Fruit fly (Drosophila melanogaster) whole organism, embryonic: Measurements from ENCODE around the gene CG5359.

ENCODE experiments used
- Abd-B ChIP-seq: fragments of 200-800 bp; sonication (Bioruptor generic); optimal IDR thresholded peaks from 2 replicates; lab custom pipeline; 2018; ENCODE audit warnings: missing biosample characterization, mild to moderate bottlenecking, missing genetic modification characterization, moderate library complexity
- Antp ChIP-seq: fragments of 200-800 bp; sonication (Bioruptor generic); optimal IDR thresholded peaks from 3 replicates; lab custom pipeline; 2016; ENCODE audit warnings: missing biosample characterization, missing genetic modification characterization
- CG11093 ChIP-seq: fragments of 200-800 bp; sonication (Bioruptor generic); IDR thresholded peaks from 3 replicates; pipeline ENCODE4 v1.3.6; 2022; ENCODE audit warnings: missing biosample characterization, missing genetic modification characterization
- CG11504 ChIP-seq: fragments of 200-800 bp; sonication (Bioruptor generic); optimal IDR thresholded peaks from 3 replicates; lab custom pipeline; 2019; ENCODE audit warnings: missing biosample characterization, mild to moderate bottlenecking, missing genetic modification characterization, moderate library complexity
- CG1233 ChIP-seq: fragments of 200-800 bp; sonication (Bioruptor generic); optimal IDR thresholded peaks from 4 replicates; lab custom pipeline; 2018; ENCODE audit warnings: missing biosample characterization, mild to moderate bottlenecking, missing genetic modification characterization
- CG12659 ChIP-seq: fragments of 200-800 bp; sonication (Bioruptor generic); optimal IDR thresholded peaks from 3 replicates; lab custom pipeline; 2017; ENCODE audit warnings: mild to moderate bottlenecking, missing biosample characterization, missing genetic modification reagents, missing genetic modification characterization
- CG13424 ChIP-seq: fragments of 200-800 bp; sonication (Bioruptor generic); optimal IDR thresholded peaks from 2 replicates; lab custom pipeline; 2019; ENCODE audit warnings: missing biosample characterization, mild to moderate bottlenecking, missing genetic modification characterization, moderate library complexity
- CG15601 ChIP-seq: fragments of 200-800 bp; sonication (Bioruptor generic); optimal IDR thresholded peaks from 3 replicates; lab custom pipeline; 2019; ENCODE audit warnings: missing biosample characterization, mild to moderate bottlenecking, missing genetic modification characterization, moderate library complexity
- CG17328 ChIP-seq: fragments of 200-800 bp; sonication (Bioruptor generic); IDR thresholded peaks from 2 replicates; pipeline ENCODE4 v1.3.6; 2022; ENCODE audit warnings: missing biosample characterization, missing genetic modification characterization
- CG18262 ChIP-seq: fragments of 200-800 bp; optimal IDR thresholded peaks from 3 replicates; lab custom pipeline; 2019; ENCODE audit warnings: missing biosample characterization, mild to moderate bottlenecking, missing genetic modification characterization, moderate library complexity
- CG18476 ChIP-seq: fragments of 200-800 bp; sonication (Bioruptor generic); optimal IDR thresholded peaks from 2 replicates; lab custom pipeline; 2016; ENCODE audit warnings: missing biosample characterization, mild to moderate bottlenecking, missing genetic modification characterization
- CG2129 ChIP-seq: fragments of 200-800 bp; sonication (Bioruptor generic); IDR thresholded peaks from 2 replicates; pipeline ENCODE4 v1.3.6; 2022; ENCODE audit warnings: missing biosample characterization, missing genetic modification characterization; ENCODE audit not compliant: partially characterized antibody
- CG31441 ChIP-seq: fragments of 200-800 bp; sonication (Bioruptor generic); IDR thresholded peaks from 2 replicates; pipeline ENCODE4 v1.3.6; 2022; ENCODE audit warnings: missing biosample characterization, missing genetic modification characterization
- CG4404 ChIP-seq: fragments of 200-800 bp; sonication (Bioruptor generic); IDR thresholded peaks from 2 replicates; pipeline ENCODE4 v1.3.6; 2022; ENCODE audit warnings: missing biosample characterization, missing genetic modification characterization
- CG6791 ChIP-seq: fragments of 200-800 bp; sonication (Bioruptor generic); IDR thresholded peaks from 3 replicates; pipeline ENCODE4 v1.3.6; 2022; ENCODE audit warnings: missing biosample characterization, missing genetic modification characterization; ENCODE audit not compliant: partially characterized antibody
- CG7786 ChIP-seq: fragments of 200-800 bp; sonication (Bioruptor generic); optimal IDR thresholded peaks from 2 replicates; lab custom pipeline; 2016; ENCODE audit warnings: missing biosample characterization, missing genetic modification characterization
- CG8089 ChIP-seq: fragments of 200-800 bp; sonication (Bioruptor generic); optimal IDR thresholded peaks from 3 replicates; lab custom pipeline; 2016; ENCODE audit warnings: missing biosample characterization, missing genetic modification characterization
- CG8944 ChIP-seq: fragments of 200-800 bp; sonication (Bioruptor generic); optimal IDR thresholded peaks from 3 replicates; lab custom pipeline; 2016; ENCODE audit warnings: missing biosample characterization, missing genetic modification characterization
- CG9727 ChIP-seq: fragments of 200-800 bp; sonication (Bioruptor generic); optimal IDR thresholded peaks from 3 replicates; lab custom pipeline; 2017; ENCODE audit warnings: missing biosample characterization, mild to moderate bottlenecking, missing genetic modification characterization
- CHES-1-like ChIP-seq: fragments of 200-800 bp; sonication (Bioruptor generic); optimal IDR thresholded peaks from 2 replicates; lab custom pipeline; 2016; ENCODE audit warnings: missing biosample characterization, missing genetic modification characterization
- CkIIα-i1 ChIP-seq: fragments of 200-800 bp; sonication (Bioruptor generic); IDR thresholded peaks from 2 replicates; pipeline ENCODE4 v1.3.6; 2022; ENCODE audit warnings: missing biosample characterization, missing genetic modification characterization
- Dip3 ChIP-seq: fragments of 200-800 bp; sonication (Bioruptor generic); optimal IDR thresholded peaks from 3 replicates; lab custom pipeline; 2016; ENCODE audit warnings: missing biosample characterization, missing genetic modification characterization
- E2f2 ChIP-seq: fragments of 200-800 bp; sonication (Bioruptor generic); IDR thresholded peaks from 2 replicates; pipeline ENCODE4 v1.3.6; 2022; ENCODE audit warnings: missing biosample characterization, missing genetic modification characterization
- Hmr ChIP-seq: fragments of 200-800 bp; sonication (Bioruptor generic); optimal IDR thresholded peaks from 3 replicates; lab custom pipeline; 2017; ENCODE audit warnings: mild to moderate bottlenecking, missing biosample characterization, missing genetic modification reagents, missing genetic modification characterization
- Hmx ChIP-seq: fragments of 200-800 bp; sonication (Bioruptor generic); optimal IDR thresholded peaks from 2 replicates; lab custom pipeline; 2016; ENCODE audit warnings: missing biosample characterization, missing genetic modification characterization
- Hr51 ChIP-seq, 2 experiments: fragments of 200-800 bp; sonication (Bioruptor generic); optimal IDR thresholded peaks; 2 replicates in 1 of 2; 3 replicates in 1 of 2; lab custom pipeline; 2016 to 2018; ENCODE audit warnings: missing biosample characterization in 2 of 2, missing genetic modification characterization in 2 of 2, mild to moderate bottlenecking in 1 of 2, moderate library complexity in 1 of 2
- Pdp1 ChIP-seq, 2 experiments: fragments of 200-800 bp; sonication (Bioruptor generic); optimal IDR thresholded peaks; 3 replicates each; lab custom pipeline; 2016; ENCODE audit warnings: missing biosample characterization in 2 of 2, missing genetic modification characterization in 2 of 2, mild to moderate bottlenecking in 1 of 2, moderate library complexity in 1 of 2
- Xbp1 ChIP-seq: fragments of 200-800 bp; sonication (Bioruptor generic); optimal IDR thresholded peaks from 3 replicates; lab custom pipeline; 2016; ENCODE audit warnings: missing biosample characterization, mild to moderate bottlenecking, missing genetic modification characterization
- Xrp1 ChIP-seq: fragments of 200-800 bp; sonication (Bioruptor generic); IDR thresholded peaks from 2 replicates; pipeline ENCODE4 v1.3.6; 2022; ENCODE audit warnings: missing biosample characterization, missing genetic modification characterization
- ato ChIP-seq: fragments of 200-800 bp; sonication (Bioruptor generic); IDR thresholded peaks from 2 replicates; pipeline ENCODE4 v1.3.6; 2022; ENCODE audit warnings: missing biosample characterization, missing genetic modification characterization; ENCODE audit not compliant: partially characterized antibody
- bab2 ChIP-seq: fragments of 200-800 bp; sonication (Bioruptor generic); optimal IDR thresholded peaks from 2 replicates; lab custom pipeline; 2016; ENCODE audit warnings: missing biosample characterization, missing genetic modification characterization
- bowl ChIP-seq: fragments of 200-800 bp; sonication (Bioruptor generic); IDR thresholded peaks from 2 replicates; pipeline ENCODE4 v1.3.6; 2022; ENCODE audit warnings: missing biosample characterization, missing genetic modification characterization
- caup ChIP-seq: fragments of 200-800 bp; sonication (Bioruptor generic); optimal IDR thresholded peaks from 3 replicates; lab custom pipeline; 2017; ENCODE audit warnings: missing biosample characterization, mild to moderate bottlenecking, missing genetic modification characterization, moderate library complexity; ENCODE audit not compliant: severe bottlenecking
- chinmo ChIP-seq: fragments of 200-800 bp; sonication (Bioruptor generic); IDR thresholded peaks from 4 replicates; pipeline ENCODE4 v1.3.6; 2022; ENCODE audit warnings: missing biosample characterization, missing genetic modification characterization; ENCODE audit not compliant: partially characterized antibody
- corto ChIP-seq: fragments of 200-800 bp; sonication (Bioruptor generic); optimal IDR thresholded peaks from 2 replicates; lab custom pipeline; 2016; ENCODE audit warnings: missing biosample characterization, mild to moderate bottlenecking, missing genetic modification characterization, moderate library complexity
- dysf ChIP-seq: fragments of 200-800 bp; sonication (Bioruptor generic); IDR thresholded peaks from 3 replicates; pipeline ENCODE4 v1.3.6; 2022; ENCODE audit warnings: missing biosample characterization, missing genetic modification characterization
- hb ChIP-seq: fragments of 200-800 bp; sonication (Bioruptor generic); IDR thresholded peaks from 3 replicates; pipeline ENCODE4 v1.3.6; 2022; ENCODE audit warnings: missing biosample characterization, missing genetic modification characterization; ENCODE audit not compliant: partially characterized antibody
- kay ChIP-seq: fragments of 200-800 bp; sonication (Bioruptor generic); optimal IDR thresholded peaks from 2 replicates; lab custom pipeline; 2016; ENCODE audit warnings: missing biosample characterization, missing genetic modification characterization
- mam ChIP-seq: fragments of 200-800 bp; sonication (Bioruptor generic); optimal IDR thresholded peaks from 3 replicates; lab custom pipeline; 2016; ENCODE audit warnings: missing biosample characterization, missing genetic modification characterization
- pan ChIP-seq, 4 experiments: fragments of >200 bp in 3 of 4; fragments of 200-800 bp in 1 of 4; sonication (Bioruptor generic) in 1 of 4; optimal IDR thresholded peaks in 3 of 4; IDR thresholded peaks in 1 of 4; 2 replicates each; pipeline versions ENCODE4 v1.3.6 to Lab custom; 2017 to 2022; ENCODE audit warnings: missing biosample characterization in 2 of 4, missing genetic modification characterization in 2 of 4, mixed read lengths in 1 of 4
- pita ChIP-seq: fragments of 200-800 bp; sonication (Bioruptor generic); optimal IDR thresholded peaks from 2 replicates; lab custom pipeline; 2017; ENCODE audit warnings: missing biosample characterization, mild to moderate bottlenecking, missing genetic modification characterization
- seq ChIP-seq: fragments of 200-800 bp; sonication (Bioruptor generic); IDR thresholded peaks from 2 replicates; pipeline ENCODE4 v1.3.6; 2022; ENCODE audit warnings: missing biosample characterization, missing genetic modification characterization
- sisA ChIP-seq: fragments of 200-800 bp; sonication (Bioruptor generic); IDR thresholded peaks from 2 replicates; pipeline ENCODE4 v1.3.6; 2022; ENCODE audit warnings: missing biosample characterization, missing genetic modification characterization
- slou ChIP-seq: fragments of 200-800 bp; sonication (Bioruptor generic); optimal IDR thresholded peaks from 3 replicates; lab custom pipeline; 2016; ENCODE audit warnings: missing biosample characterization, missing genetic modification characterization
- stwl ChIP-seq: fragments of 200-800 bp; sonication (Bioruptor generic); optimal IDR thresholded peaks from 3 replicates; lab custom pipeline; 2018; ENCODE audit warnings: missing biosample characterization, mild to moderate bottlenecking, missing genetic modification characterization, moderate library complexity
- tll ChIP-seq, 2 experiments: fragments of 200-800 bp in 1 of 2; fragments of >200 bp in 1 of 2; sonication (Bioruptor generic) in 1 of 2; optimal IDR thresholded peaks; 2 replicates each; lab custom pipeline; 2017 to 2019; ENCODE audit warnings: missing biosample characterization in 2 of 2, missing genetic modification characterization in 2 of 2, mild to moderate bottlenecking in 1 of 2, moderate library complexity in 1 of 2
- trem ChIP-seq: fragments of 200-800 bp; optimal IDR thresholded peaks from 3 replicates; lab custom pipeline; 2019; ENCODE audit warnings: missing biosample characterization, mild to moderate bottlenecking, missing genetic modification characterization, moderate library complexity
- zen ChIP-seq: fragments of 200-800 bp; sonication (Bioruptor generic); optimal IDR thresholded peaks from 3 replicates; lab custom pipeline; 2018; ENCODE audit warnings: missing biosample characterization, mild to moderate bottlenecking, missing genetic modification characterization, moderate library complexity

The CG5359 gene

dm6 chr3R:10032951-10033720, 32.1 kb upstream of the CG5359 start (continued):
- TF ChIP-seq pita (no peak), E2f2 (GFP tag; lab: Robert Waterston, UW) (no peak), zen (tag; lab: Kevin White, UChicago) (no peak), CG11093 (GFP tag; lab: Robert Waterston, UW) (no peak), Antp (GFP tag; lab: Kevin White, UChicago) (no peak), kay (GFP tag; lab: Kevin White, UChicago) (no peak), CG18476 (no peak), CG8944 (GFP tag; lab: Kevin White, UChicago) (no peak), chinmo (GFP tag; lab: Robert Waterston, UW) (0 out of 4 replicates have a peak, but pooled peaks have one; percentile 56), CG12659 (GFP tag; lab: Kevin White, UChicago) (peak; percentile 11), Pdp1 (GFP tag; optimal IDR thresholded peaks at IDR 0.05; lab: Kevin White, UChicago) (peak in 1 of 2 experiments; percentile 87), bab2 (GFP tag; lab: Kevin White, UChicago) (no peak), CG15601 (tag; lab: Kevin White, UChicago) (peak; percentile 1), mam (GFP tag; lab: Kevin White, UChicago) (no peak), stwl (no peak), CG1233 (GFP tag; lab: Kevin White, UChicago) (no peak), trem (tag; lab: Kevin White, UChicago) (no peak), slou (GFP tag; lab: Kevin White, UChicago) (no peak), CG17328 (GFP tag; lab: Robert Waterston, UW) (no peak), caup (GFP tag; lab: Kevin White, UChicago) (no peak), CG31441 (GFP tag; lab: Robert Waterston, UW) (peak; percentile 48), dysf (peak; percentile 44; the same call in 1 of the 3 replicates), pan (optimal IDR thresholded peaks at IDR 0.05; lab: Kevin White, UChicago) (no peak), pan (GFP tag; optimal IDR thresholded peaks at IDR 0.05 in 1 of 2, IDR thresholded peaks at IDR 0.05 in 1 of 2) (no peak), CG9727 (GFP tag; lab: Kevin White, UChicago) (no peak), Xrp1 (GFP tag; lab: Robert Waterston, UW) (no peak), CG4404 (GFP tag; lab: Robert Waterston, UW) (no peak), hb (GFP tag; lab: Robert Waterston, UW) (no peak), Xbp1 (GFP tag; lab: Kevin White, UChicago) (no peak), ato (GFP tag; lab: Robert Waterston, UW) (no peak), tll (GFP tag; optimal IDR thresholded peaks at IDR 0.05; lab: Kevin White, UChicago) (no peak), Abd-B (GFP tag; lab: Kevin White, UChicago) (peak; percentile 41), CG6791 (no peak), CG8089 (GFP tag; lab: Kevin White, UChicago) (no peak), CG7786 (GFP tag; lab: Kevin White, UChicago) (no peak), CG18262 (peak; percentile 31), CHES-1-like (GFP tag; lab: Kevin White, UChicago) (no peak), Hmr (GFP tag; lab: Kevin White, UChicago) (no peak), Dip3 (GFP tag; lab: Kevin White, UChicago) (no peak), Hr51 (GFP tag; optimal IDR thresholded peaks at IDR 0.05; lab: Kevin White, UChicago) (peak in 1 of 2 experiments; percentile 47), seq (GFP tag; lab: Robert Waterston, UW) (no peak), bowl (GFP tag; lab: Robert Waterston, UW) (no peak), CkIIα-i1 (GFP tag; lab: Robert Waterston, UW) (no peak), CG11504 (tag; lab: Kevin White, UChicago) (peak; percentile 30), corto (GFP tag; lab: Kevin White, UChicago) (no peak), CG13424 (peak; percentile 6), sisA (GFP tag; lab: Robert Waterston, UW) (no peak), Hmx (no peak), CG2129 (GFP tag; lab: Robert Waterston, UW) (no peak)
- TF ChIP-seq, all 482 proteins: peak for 52
